Worm (Caenorhabditis elegans) whole organism, late embryonic: ENCODE measurements around the gene msp-36.

Experiments
- F13H6.1 ChIP-seq: sonication (generic microtip); optimal IDR thresholded peaks from 2 replicates; lab custom pipeline; 2016; ENCODE audit warnings: missing genetic modification characterization, missing compliant biosample characterization
- dve-1 ChIP-seq: sonication (generic microtip); optimal IDR thresholded peaks from 2 replicates; lab custom pipeline; 2017; ENCODE audit warnings: antibody characterized with exemption, mild to moderate bottlenecking, missing genetic modification characterization, missing compliant biosample characterization
- nfya-1 ChIP-seq: sonication (generic microtip); optimal IDR thresholded peaks from 2 replicates; lab custom pipeline; 2017; ENCODE audit warnings: missing genetic modification characterization, mild to moderate bottlenecking, missing compliant biosample characterization, antibody characterized with exemption, moderate library complexity

DNA sequence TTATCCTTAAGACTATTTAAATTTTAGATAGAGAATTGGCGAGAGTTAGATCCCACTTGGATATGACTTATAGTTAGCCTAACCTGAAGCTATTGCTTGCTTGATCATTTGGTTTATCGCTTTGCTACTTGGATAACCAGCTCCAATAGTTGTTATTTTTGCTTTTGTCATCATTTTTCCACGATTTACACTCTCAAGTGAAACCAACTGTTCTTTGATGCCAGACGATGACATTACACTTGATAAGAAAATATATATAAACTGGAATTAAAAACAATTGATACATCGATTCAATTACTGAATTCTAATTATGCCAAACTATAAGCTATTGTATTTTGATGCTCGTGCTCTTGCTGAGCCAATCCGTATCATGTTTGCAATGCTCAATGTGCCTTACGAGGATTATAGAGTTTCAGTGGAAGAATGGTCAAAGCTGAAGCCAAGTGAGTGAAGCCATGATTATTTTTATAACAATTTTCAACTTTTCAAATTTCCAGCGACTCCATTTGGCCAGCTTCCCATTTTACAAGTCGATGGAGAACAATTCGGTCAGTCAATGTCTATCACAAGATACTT, 46.8 kb downstream of the msp-36 start, which contains the start of the genes gst-2, gst-4 and dhs-12:
- TF ChIP-seq F13H6.1 (tag; lab: Kevin White, UChicago), result no peak
- TF ChIP-seq nfya-1, result no peak
- TF ChIP-seq dve-1, result no peak
